Worm (Caenorhabditis elegans) whole organism, L4 larva: Measurements from ENCODE around the gene nhr-101.

Experiments
- D1046.2 ChIP-seq: fragments of 200-800 bp; sonication (Bioruptor generic); IDR thresholded peaks from 2 replicates; pipeline ENCODE4 v1.3.6; 2022; ENCODE audit warnings: missing genetic modification characterization, missing compliant biosample characterization
- F49E8.2 ChIP-seq: sonication (generic microtip); optimal IDR thresholded peaks from 2 replicates; lab custom pipeline; 2016; ENCODE audit warnings: missing compliant biosample characterization, mild to moderate bottlenecking, missing genetic modification characterization, borderline replicate concordance
- R02D3.7 ChIP-seq: fragments of 150-350 bp; sonication (generic microtip); optimal IDR thresholded peaks from 3 replicates; lab custom pipeline; 2014; ENCODE audit warnings: missing biosample characterization, missing genetic modification characterization
- T20F7.1 ChIP-seq: fragments of 200-800 bp; sonication (Bioruptor generic); optimal IDR thresholded peaks from 2 replicates; lab custom pipeline; 2018; ENCODE audit warnings: mild to moderate bottlenecking, missing genetic modification characterization, missing compliant biosample characterization
- T26A8.4 ChIP-seq: fragments of 200-800 bp; sonication (Bioruptor generic); IDR thresholded peaks from 2 replicates; pipeline ENCODE4 v1.3.6; 2022; ENCODE audit warnings: missing genetic modification characterization, missing compliant biosample characterization
- Y105C5A.15 ChIP-seq: fragments of 200-800 bp; sonication (Bioruptor generic); IDR thresholded peaks from 2 replicates; pipeline ENCODE4 v1.3.6; 2022; ENCODE audit warnings: missing genetic modification characterization, missing compliant biosample characterization
- Y75B8A.6 ChIP-seq: fragments of 200-800 bp; sonication (Bioruptor generic); IDR thresholded peaks from 2 replicates; pipeline ENCODE4 v1.3.6; 2022; ENCODE audit warnings: missing genetic modification reagents, missing genetic modification characterization, missing compliant biosample characterization
- ZK337.2 ChIP-seq: fragments of 200-800 bp; sonication (Bioruptor generic); IDR thresholded peaks from 2 replicates; pipeline ENCODE4 v1.3.6; 2022; ENCODE audit warnings: missing genetic modification reagents, missing genetic modification characterization, missing compliant biosample characterization
- ZK546.5 ChIP-seq, 2 experiments: sonication (generic microtip); optimal IDR thresholded peaks; 2 replicates each; lab custom pipeline; 2017; ENCODE audit warnings: missing biosample characterization in 2 of 2, missing genetic modification characterization in 2 of 2
- aly-2 ChIP-seq: sonication (generic microtip); optimal IDR thresholded peaks from 2 replicates; lab custom pipeline; 2018; ENCODE audit warnings: missing biosample characterization, missing genetic modification characterization
- ama-1 ChIP-seq: fragments of 150-350 bp; optimal IDR thresholded peaks from 2 replicates; lab custom pipeline; 2014; ENCODE audit warnings: inconsistent platforms, mixed read lengths
- arid-1 ChIP-seq: fragments of 200-800 bp; sonication (Bioruptor generic); conservative IDR thresholded peaks from 2 replicates; pipeline ENCODE4 v1.3.6; 2022; ENCODE audit warnings: missing genetic modification reagents, missing genetic modification characterization, missing compliant biosample characterization
- attf-4 ChIP-seq: sonication (generic microtip); optimal IDR thresholded peaks from 3 replicates; lab custom pipeline; 2017; ENCODE audit warnings: missing biosample characterization, missing genetic modification characterization
- ceh-20 ChIP-seq: fragments of 200-800 bp; sonication (Bioruptor generic); IDR thresholded peaks from 2 replicates; pipeline ENCODE4 v1.3.6; 2022; ENCODE audit warnings: missing genetic modification reagents, missing genetic modification characterization, missing compliant biosample characterization
- ceh-44 ChIP-seq: fragments of 200-800 bp; sonication (Bioruptor generic); IDR thresholded peaks from 2 replicates; pipeline ENCODE4 v1.3.6; 2022; ENCODE audit warnings: missing genetic modification reagents, missing genetic modification characterization, missing compliant biosample characterization
- ceh-62 ChIP-seq: sonication (generic microtip); optimal IDR thresholded peaks from 2 replicates; lab custom pipeline; 2017; ENCODE audit warnings: missing biosample characterization, missing genetic modification characterization
- daf-19 ChIP-seq: fragments of 200-800 bp; sonication (Bioruptor generic); conservative IDR thresholded peaks from 2 replicates; pipeline ENCODE4 v1.3.6; 2022; ENCODE audit warnings: missing genetic modification characterization, missing compliant biosample characterization
- dmd-6 ChIP-seq: fragments of 200-800 bp; sonication (Bioruptor generic); IDR thresholded peaks from 2 replicates; pipeline ENCODE4 v1.3.6; 2022; ENCODE audit warnings: missing genetic modification reagents, missing genetic modification characterization, missing compliant biosample characterization
- dmd-8 ChIP-seq: fragments of 200-800 bp; sonication (Bioruptor generic); IDR thresholded peaks from 2 replicates; pipeline ENCODE4 v1.3.6; 2022; ENCODE audit warnings: missing genetic modification characterization, missing compliant biosample characterization
- egl-43 ChIP-seq: fragments of 200-800 bp; sonication (Bioruptor generic); IDR thresholded peaks from 2 replicates; pipeline ENCODE4 v1.3.6; 2022; ENCODE audit warnings: missing genetic modification reagents, missing genetic modification characterization, missing compliant biosample characterization
- fkh-10 ChIP-seq: fragments of 150-350 bp; optimal IDR thresholded peaks from 2 replicates; lab custom pipeline; 2014; ENCODE audit warnings: missing biosample characterization, missing genetic modification reagents, missing genetic modification characterization
- hlh-30 ChIP-seq: sonication (generic microtip); optimal IDR thresholded peaks from 2 replicates; lab custom pipeline; 2017; ENCODE audit warnings: antibody characterized with exemption, mild to moderate bottlenecking, missing genetic modification characterization, missing compliant biosample characterization; ENCODE audit not compliant: insufficient read depth
- hmg-1.1 ChIP-seq: fragments of 200-800 bp; sonication (Bioruptor generic); IDR thresholded peaks from 2 replicates; pipeline ENCODE4 v1.3.6; 2022; ENCODE audit warnings: missing genetic modification reagents, missing genetic modification characterization, missing compliant biosample characterization
- lin-15B ChIP-seq: fragments of 150-350 bp; sonication (generic microtip); optimal IDR thresholded peaks from 3 replicates; lab custom pipeline; 2014; ENCODE audit warnings: missing biosample characterization, missing genetic modification characterization
- lin-39 ChIP-seq: fragments of 150-350 bp; optimal IDR thresholded peaks from 2 replicates; lab custom pipeline; 2014; ENCODE audit warnings: missing biosample characterization, missing genetic modification reagents, missing genetic modification characterization
- lir-3 ChIP-seq: sonication (generic microtip); optimal IDR thresholded peaks from 2 replicates; lab custom pipeline; 2016; ENCODE audit warnings: mild to moderate bottlenecking, missing genetic modification characterization, missing compliant biosample characterization
- madf-5 ChIP-seq, 2 experiments: fragments of 200-800 bp; sonication (Bioruptor generic); IDR thresholded peaks; 2 replicates each; pipeline ENCODE4 v1.3.6; 2022; ENCODE audit warnings: missing compliant biosample characterization in 2 of 2, missing genetic modification characterization in 2 of 2
- madf-9 ChIP-seq: fragments of 200-800 bp; sonication (Bioruptor generic); conservative IDR thresholded peaks from 2 replicates; pipeline ENCODE4 v1.3.6; 2022; ENCODE audit warnings: missing genetic modification reagents, missing genetic modification characterization, missing compliant biosample characterization
- mdl-1 ChIP-seq, 2 experiments: fragments of 150-350 bp in 1 of 2; sonication (generic microtip) in 1 of 2; optimal IDR thresholded peaks; 2 replicates each; lab custom pipeline; 2014 to 2017; ENCODE audit warnings: missing biosample characterization in 2 of 2, missing genetic modification characterization in 2 of 2
- mes-2 ChIP-seq: sonication (generic microtip); optimal IDR thresholded peaks from 2 replicates; lab custom pipeline; 2016; ENCODE audit warnings: missing genotype, mild to moderate bottlenecking, missing genetic modification characterization, missing compliant biosample characterization; ENCODE audit not compliant: poor library complexity, severe bottlenecking
- mxl-3 ChIP-seq: fragments of 200-800 bp; sonication (Bioruptor generic); optimal IDR thresholded peaks from 2 replicates; lab custom pipeline; 2018; ENCODE audit warnings: mild to moderate bottlenecking, missing genetic modification characterization, missing compliant biosample characterization
- nhr-11 ChIP-seq: fragments of 150-350 bp; optimal IDR thresholded peaks from 2 replicates; lab custom pipeline; 2014; ENCODE audit warnings: missing biosample characterization, missing genetic modification characterization
- nhr-111 ChIP-seq: fragments of 200-800 bp; sonication (Bioruptor generic); optimal IDR thresholded peaks from 2 replicates; lab custom pipeline; 2018; ENCODE audit warnings: mild to moderate bottlenecking, missing genetic modification characterization, missing compliant biosample characterization
- nhr-28 ChIP-seq: fragments of 150-350 bp; optimal IDR thresholded peaks from 2 replicates; lab custom pipeline; 2014; ENCODE audit warnings: missing biosample characterization, missing genetic modification characterization
- nhr-42 ChIP-seq: fragments of 200-800 bp; sonication (Bioruptor generic); IDR thresholded peaks from 2 replicates; pipeline ENCODE4 v1.3.6; 2022; ENCODE audit warnings: missing genetic modification characterization, missing compliant biosample characterization
- nhr-48 ChIP-seq: sonication (generic microtip); optimal IDR thresholded peaks from 2 replicates; lab custom pipeline; 2016; ENCODE audit warnings: mild to moderate bottlenecking, missing genetic modification characterization, missing compliant biosample characterization
- nhr-6 ChIP-seq: fragments of 150-350 bp; optimal IDR thresholded peaks from 2 replicates; lab custom pipeline; 2014; ENCODE audit warnings: missing biosample characterization, missing genetic modification characterization
- nhr-77 ChIP-seq: fragments of 150-350 bp; optimal IDR thresholded peaks from 2 replicates; lab custom pipeline; 2014; ENCODE audit warnings: missing biosample characterization, missing genetic modification characterization
- php-3 ChIP-seq: fragments of 200-800 bp; sonication (Bioruptor generic); IDR thresholded peaks from 2 replicates; pipeline ENCODE4 v1.3.6; 2022; ENCODE audit warnings: missing genetic modification reagents, missing genetic modification characterization, missing compliant biosample characterization
- pqm-1 ChIP-seq: sonication (generic microtip); optimal IDR thresholded peaks from 2 replicates; lab custom pipeline; 2017; ENCODE audit warnings: missing biosample characterization, missing genetic modification characterization
- sdz-12 ChIP-seq: fragments of 200-800 bp; sonication (Bioruptor generic); optimal IDR thresholded peaks from 2 replicates; lab custom pipeline; 2018; ENCODE audit warnings: mild to moderate bottlenecking, missing genetic modification characterization, missing compliant biosample characterization
- spr-1 ChIP-seq: sonication (generic microtip); optimal IDR thresholded peaks from 2 replicates; lab custom pipeline; 2016; ENCODE audit warnings: mild to moderate bottlenecking, missing genetic modification characterization, missing compliant biosample characterization
- tag-97 ChIP-seq: fragments of 200-800 bp; sonication (Bioruptor generic); IDR thresholded peaks from 2 replicates; pipeline ENCODE4 v1.3.6; 2022; ENCODE audit warnings: missing genetic modification characterization, missing compliant biosample characterization
- unc-62 ChIP-seq, 3 experiments: fragments of 150-350 bp in 1 of 3; sonication (generic microtip); optimal IDR thresholded peaks in 2 of 3; peaks in 1 of 3; 1 replicate in 1 of 3; 2 replicates in 2 of 3; lab custom pipeline; 2014 to 2017; ENCODE audit warnings: missing biosample characterization in 3 of 3, missing genetic modification characterization in 3 of 3, missing genetic modification reagents in 3 of 3, missing genotype in 1 of 3
- vab-7 ChIP-seq: fragments of 200-800 bp; sonication (Bioruptor generic); IDR thresholded peaks from 2 replicates; pipeline ENCODE4 v1.3.6; 2022; ENCODE audit warnings: missing genetic modification reagents, missing genetic modification characterization, missing compliant biosample characterization
- zag-1 ChIP-seq: fragments of 150-350 bp; optimal IDR thresholded peaks from 2 replicates; lab custom pipeline; 2014; ENCODE audit warnings: missing biosample characterization, missing genetic modification characterization
- zfp-2 ChIP-seq: sonication (generic microtip); optimal IDR thresholded peaks from 2 replicates; lab custom pipeline; 2016; ENCODE audit warnings: mild to moderate bottlenecking, missing genetic modification characterization, missing compliant biosample characterization
- ztf-11 ChIP-seq: fragments of 150-350 bp; optimal IDR thresholded peaks from 2 replicates; lab custom pipeline; 2014; ENCODE audit warnings: missing biosample characterization, missing genetic modification characterization

Gene nhr-101

DNA sequence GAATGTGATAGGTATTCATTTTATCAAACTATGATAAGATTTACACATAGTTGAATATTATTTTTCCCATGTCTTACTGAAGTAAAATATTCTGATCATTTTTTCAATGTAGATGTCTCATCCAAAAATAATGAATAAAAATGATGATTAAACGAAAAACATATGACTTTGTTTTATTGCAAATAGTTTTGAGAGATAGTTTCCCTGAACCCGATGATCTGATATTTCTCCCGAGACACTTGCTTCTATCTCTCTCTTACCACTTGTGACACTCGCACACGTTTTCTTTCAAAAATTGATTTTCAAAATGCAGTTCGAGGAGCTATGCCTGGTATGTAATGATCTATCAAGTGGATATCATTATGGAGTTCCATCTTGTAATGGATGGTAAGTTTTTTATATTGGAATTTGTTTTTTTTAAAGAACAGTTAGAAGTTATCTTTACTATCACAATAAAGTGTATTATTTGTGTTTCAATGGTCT is at the start of gene nhr-101, which contains the start of gene pms-2:
TSS of gene nhr-101 (plus strand) at position 308 of the 483 bp plus-strand sequence.
TSS of gene pms-2 (minus strand) at position 433 of the 483 bp plus-strand sequence.
- TF ChIP-seq aly-2, result no peak
- no peak for TF ChIP-seq madf-9
- TF ChIP-seq hlh-30 (tag; lab: Kevin White, UChicago), result peak; percentile 73
- TF ChIP-seq nhr-28 (tag; lab: Kevin White, UChicago), result peak; percentile 22
- TF ChIP-seq dmd-6, result peak; percentile 32
- no peak for TF ChIP-seq hmg-1.1
- TF ChIP-seq lin-39 (tag; lab: Kevin White, UChicago), result no peak
- no peak for TF ChIP-seq T20F7.1 (GFP tag; lab: Kevin White, UChicago)
- TF ChIP-seq mxl-3 (GFP tag; lab: Kevin White, UChicago), result peak; percentile 61
- TF ChIP-seq mdl-1 (tag; optimal IDR thresholded peaks at IDR 0.05; lab: Kevin White, UChicago), result peak in 1 of 2 experiments; percentile 53

ce11 chrV:11521448-11521847 is 48.8 kb upstream of the nhr-101 start, which contains the start of gene pafo-1:
Gene pafo-1 (plus strand): TSS chrV:11521703.
- TF ChIP-seq lin-15B (tag; lab: Kevin White, UChicago) (peak; percentile 9), dmd-8 (GFP tag; lab: Robert Waterston, UW) (no peak), ztf-11 (no peak), ZK546.5 (tag; optimal IDR thresholded peaks at IDR 0.05; lab: Kevin White, UChicago) (no peak), madf-5 (GFP tag; IDR thresholded peaks at IDR 0.05; lab: Robert Waterston, UW) (no peak), arid-1 (GFP tag; lab: Robert Waterston, UW) (0 out of 2 replicates have a peak, but pooled peaks have one; percentile 18), nhr-77 (peak; percentile 54), ceh-20 (GFP tag; lab: Robert Waterston, UW) (peak; percentile 82), zag-1 (tag; lab: Kevin White, UChicago) (no peak), vab-7 (GFP tag; lab: Robert Waterston, UW) (no peak), Y75B8A.6 (no peak), egl-43 (0 out of 2 replicates have a peak, but pooled peaks have one; percentile 46), F49E8.2 (tag; lab: Kevin White, UChicago) (peak; percentile 80), mxl-3 (GFP tag; lab: Kevin White, UChicago) (peak; percentile 47), nhr-11 (tag; lab: Kevin White, UChicago) (peak; percentile 57), ceh-62 (tag; lab: Kevin White, UChicago) (no peak), php-3 (GFP tag; lab: Robert Waterston, UW) (peak; percentile 72), sdz-12 (GFP tag; lab: Kevin White, UChicago) (no peak), tag-97 (no peak), aly-2 (no peak), T26A8.4 (GFP tag; lab: Robert Waterston, UW) (peak; percentile 90), hlh-30 (tag; lab: Kevin White, UChicago) (peak; percentile 79), ceh-44 (GFP tag; lab: Robert Waterston, UW) (no peak), nhr-48 (tag; lab: Kevin White, UChicago) (peak; percentile 75), unc-62 (GFP tag; optimal IDR thresholded peaks at IDR 0.05 in 1 of 2; lab: Kevin White, UChicago) (peak in 1 of 2 experiments; percentile 72), unc-62 (tag; optimal IDR thresholded peaks at IDR 0.05; lab: Kevin White, UChicago) (no peak), T20F7.1 (GFP tag; lab: Kevin White, UChicago) (peak; percentile 76), fkh-10 (peak; percentile 57), mes-2 (tag; lab: Kevin White, UChicago) (peak; percentile 90), ama-1 (lab: Kevin White, UChicago) (no peak), lir-3 (tag; lab: Kevin White, UChicago) (no peak), spr-1 (peak; percentile 67), ZK337.2 (GFP tag; lab: Robert Waterston, UW) (no peak), R02D3.7 (tag; lab: Kevin White, UChicago) (no peak), zfp-2 (tag; lab: Kevin White, UChicago) (no peak), nhr-42 (peak; percentile 84), Y105C5A.15 (GFP tag; lab: Robert Waterston, UW) (no peak), attf-4 (tag; lab: Kevin White, UChicago) (no peak), D1046.2 (GFP tag; lab: Robert Waterston, UW) (0 out of 2 replicates have a peak, but pooled peaks have one; percentile 31), pqm-1 (no peak), daf-19 (GFP tag; lab: Robert Waterston, UW) (peak; percentile 66; the same call in 1 of the 2 replicates), nhr-111 (no peak), nhr-6 (tag; lab: Kevin White, UChicago) (peak; percentile 88)
